Fruit fly (Drosophila melanogaster) whole organism, prepupa: Measurements from ENCODE around the gene Mhc.

Experiments used
- Blimp-1 ChIP-seq: fragments of 200-800 bp; sonication (Bioruptor generic); optimal IDR thresholded peaks from 3 replicates; lab custom pipeline; 2017; ENCODE audit warnings: missing biosample characterization, missing genetic modification characterization, mild to moderate bottlenecking, moderate library complexity, missing genetic modification reagents
- CG11294 ChIP-seq: fragments of 200-800 bp; sonication (Bioruptor generic); IDR thresholded peaks from 2 replicates; pipeline ENCODE4 v1.3.6; 2022; ENCODE audit warnings: missing biosample characterization, missing genetic modification characterization
- CG11762 ChIP-seq: fragments of 200-800 bp; sonication (Bioruptor generic); optimal IDR thresholded peaks from 3 replicates; lab custom pipeline; 2016; ENCODE audit warnings: missing biosample characterization, missing genetic modification characterization; ENCODE audit not compliant: insufficient read depth
- CG15336 ChIP-seq: fragments of 200-800 bp; sonication (Bioruptor generic); IDR thresholded peaks from 2 replicates; pipeline ENCODE4 v1.3.6; 2022; ENCODE audit warnings: missing biosample characterization, missing genetic modification characterization
- CG1621 ChIP-seq: fragments of 200-800 bp; sonication (Bioruptor generic); optimal IDR thresholded peaks from 3 replicates; lab custom pipeline; 2018; ENCODE audit warnings: missing biosample characterization, mild to moderate bottlenecking, missing genetic modification characterization
- CG34406 ChIP-seq: fragments of 200-800 bp; sonication (Bioruptor generic); optimal IDR thresholded peaks from 3 replicates; lab custom pipeline; 2016; ENCODE audit warnings: missing biosample characterization, missing genetic modification characterization
- CG4318 ChIP-seq: fragments of 200-800 bp; sonication (Bioruptor generic); optimal IDR thresholded peaks from 3 replicates; lab custom pipeline; 2017; ENCODE audit warnings: missing biosample characterization, mild to moderate bottlenecking, missing genetic modification characterization
- CG6808 ChIP-seq: fragments of 200-800 bp; sonication (Bioruptor generic); optimal IDR thresholded peaks from 3 replicates; lab custom pipeline; 2017; ENCODE audit warnings: missing biosample characterization, missing genetic modification characterization, mild to moderate bottlenecking, moderate library complexity, missing genetic modification reagents
- CG6854 ChIP-seq: fragments of 200-800 bp; sonication (Bioruptor generic); optimal IDR thresholded peaks from 2 replicates; lab custom pipeline; 2017; ENCODE audit warnings: missing biosample characterization, mild to moderate bottlenecking, missing genetic modification characterization
- CG7368 ChIP-seq: fragments of 200-800 bp; sonication (Bioruptor generic); optimal IDR thresholded peaks from 3 replicates; lab custom pipeline; 2016; ENCODE audit warnings: missing biosample characterization, missing genetic modification characterization
- CG9139 ChIP-seq: fragments of 200-800 bp; sonication (Bioruptor generic); optimal IDR thresholded peaks from 3 replicates; lab custom pipeline; 2017; ENCODE audit warnings: missing biosample characterization, mild to moderate bottlenecking, missing genetic modification characterization
- Eip75B ChIP-seq: fragments of 200-800 bp; sonication (Bioruptor generic); optimal IDR thresholded peaks from 3 replicates; lab custom pipeline; 2016; ENCODE audit warnings: missing biosample characterization, missing genetic modification characterization
- Eip78C ChIP-seq: fragments of 200-800 bp; sonication (Bioruptor generic); peaks from one replicate; lab custom pipeline; 2016; ENCODE audit warnings: missing biosample characterization, missing genetic modification characterization
- Eip93F ChIP-seq: fragments of 200-800 bp; sonication (Bioruptor generic); optimal IDR thresholded peaks from 2 replicates; lab custom pipeline; 2016; ENCODE audit warnings: missing biosample characterization, mild to moderate bottlenecking, missing genetic modification characterization
- Ets21C ChIP-seq: fragments of 200-800 bp; sonication (Bioruptor generic); optimal IDR thresholded peaks from 3 replicates; lab custom pipeline; 2016; ENCODE audit warnings: missing biosample characterization, missing genetic modification characterization
- Ets96B ChIP-seq: fragments of 200-800 bp; optimal IDR thresholded peaks from 2 replicates; lab custom pipeline; 2019; ENCODE audit warnings: missing biosample characterization, mild to moderate bottlenecking, missing genetic modification characterization, moderate library complexity
- Gug ChIP-seq: fragments of 200-800 bp; sonication (Bioruptor generic); IDR thresholded peaks from 2 replicates; pipeline ENCODE4 v1.3.6; 2022; ENCODE audit warnings: missing biosample characterization, missing genetic modification characterization
- Hr4 ChIP-seq: fragments of 200-800 bp; sonication (Bioruptor generic); optimal IDR thresholded peaks from 3 replicates; lab custom pipeline; 2016; ENCODE audit warnings: missing biosample characterization, missing genetic modification characterization
- Lpt ChIP-seq: fragments of 200-800 bp; sonication (Bioruptor generic); optimal IDR thresholded peaks from 3 replicates; lab custom pipeline; 2016; ENCODE audit warnings: missing biosample characterization, missing genetic modification characterization
- OdsH ChIP-seq: fragments of 200-800 bp; sonication (Bioruptor generic); optimal IDR thresholded peaks from 3 replicates; lab custom pipeline; 2016; ENCODE audit warnings: missing biosample characterization, missing genetic modification characterization
- Sox102F ChIP-seq: fragments of 200-800 bp; sonication (Bioruptor generic); optimal IDR thresholded peaks from 2 replicates; lab custom pipeline; 2016; ENCODE audit warnings: missing biosample characterization, mild to moderate bottlenecking, missing genetic modification characterization
- Sox14 ChIP-seq: fragments of 200-800 bp; sonication (Bioruptor generic); optimal IDR thresholded peaks from 3 replicates; lab custom pipeline; 2016; ENCODE audit warnings: missing biosample characterization, missing genetic modification characterization
- acj6 ChIP-seq: fragments of 200-800 bp; sonication (Bioruptor generic); optimal IDR thresholded peaks from 3 replicates; lab custom pipeline; 2016; ENCODE audit warnings: missing biosample characterization, missing genetic modification characterization
- dac ChIP-seq: fragments of 200-800 bp; sonication (Bioruptor generic); optimal IDR thresholded peaks from 2 replicates; lab custom pipeline; 2017; ENCODE audit warnings: missing biosample characterization, mild to moderate bottlenecking, missing genetic modification characterization
- dsx ChIP-seq: fragments of 200-800 bp; optimal IDR thresholded peaks from 3 replicates; lab custom pipeline; 2019; ENCODE audit warnings: missing biosample characterization, mild to moderate bottlenecking, missing genetic modification characterization, moderate library complexity; ENCODE audit not compliant: poor library complexity, severe bottlenecking
- eg ChIP-seq: fragments of 200-800 bp; sonication (Bioruptor generic); IDR thresholded peaks from 3 replicates; pipeline ENCODE4 v1.3.6; 2022; ENCODE audit warnings: missing biosample characterization, missing genetic modification characterization
- fkh ChIP-seq: fragments of 200-800 bp; sonication (Bioruptor generic); optimal IDR thresholded peaks from 3 replicates; lab custom pipeline; 2017; ENCODE audit warnings: missing biosample characterization, mild to moderate bottlenecking, missing genetic modification characterization, moderate library complexity
- net ChIP-seq: fragments of 200-800 bp; sonication (Bioruptor generic); optimal IDR thresholded peaks from 3 replicates; lab custom pipeline; 2016; ENCODE audit warnings: missing biosample characterization, missing genetic modification characterization
- salr ChIP-seq, 2 experiments: fragments of 200-800 bp; sonication (Bioruptor generic); optimal IDR thresholded peaks; 3 replicates each; lab custom pipeline; 2016 to 2018; ENCODE audit warnings: missing biosample characterization in 2 of 2, missing genetic modification characterization in 2 of 2, mild to moderate bottlenecking in 1 of 2
- svp ChIP-seq: fragments of 200-800 bp; sonication (Bioruptor generic); peaks from one replicate; lab custom pipeline; 2016; ENCODE audit warnings: missing biosample characterization, missing genetic modification characterization
- vri ChIP-seq: fragments of 200-800 bp; sonication (Bioruptor generic); optimal IDR thresholded peaks from 3 replicates; lab custom pipeline; 2016; ENCODE audit warnings: missing biosample characterization, mild to moderate bottlenecking, missing genetic modification characterization

Mhc gene

DNA sequence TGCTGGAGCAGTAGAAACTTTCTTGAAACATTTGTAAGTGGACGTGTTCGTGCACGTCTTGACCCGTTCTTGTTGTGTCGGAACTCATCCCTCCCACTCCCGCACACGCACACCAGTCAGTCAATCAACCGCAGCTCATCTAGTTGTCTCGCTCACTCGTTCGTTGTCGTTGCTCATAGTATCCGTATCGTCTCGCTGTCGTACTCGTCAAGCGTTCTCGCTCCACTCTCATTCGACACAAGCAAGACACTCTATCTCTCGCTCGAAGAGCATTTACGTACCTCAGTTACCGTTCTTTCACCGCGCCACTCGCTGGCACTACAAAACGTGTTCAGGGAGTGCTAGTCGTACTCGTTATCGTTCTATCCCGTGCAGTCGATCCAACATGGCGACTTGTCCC lies 21.2 kb downstream of the Mhc start:
- no peak for TF ChIP-seq salr (GFP tag; optimal IDR thresholded peaks at IDR 0.05; lab: Kevin White, UChicago)
- no peak for TF ChIP-seq CG11762 (GFP tag; lab: Kevin White, UChicago)
- no peak for TF ChIP-seq CG9139 (GFP tag; lab: Kevin White, UChicago)
- TF ChIP-seq Eip93F, result no peak
- no peak for TF ChIP-seq Lpt (GFP tag; lab: Kevin White, UChicago)
- TF ChIP-seq Ets96B (tag; lab: Kevin White, UChicago), result no peak
- no peak for TF ChIP-seq CG15336 (GFP tag; lab: Robert Waterston, UW)
- no peak for TF ChIP-seq CG1621 (tag; lab: Kevin White, UChicago)
- no peak for TF ChIP-seq CG4318
- no peak for TF ChIP-seq Blimp-1 (GFP tag; lab: Kevin White, UChicago)
- TF ChIP-seq Hr4 (GFP tag; lab: Kevin White, UChicago), result no peak
- TF ChIP-seq vri, result no peak
- no peak for TF ChIP-seq dsx

DNA sequence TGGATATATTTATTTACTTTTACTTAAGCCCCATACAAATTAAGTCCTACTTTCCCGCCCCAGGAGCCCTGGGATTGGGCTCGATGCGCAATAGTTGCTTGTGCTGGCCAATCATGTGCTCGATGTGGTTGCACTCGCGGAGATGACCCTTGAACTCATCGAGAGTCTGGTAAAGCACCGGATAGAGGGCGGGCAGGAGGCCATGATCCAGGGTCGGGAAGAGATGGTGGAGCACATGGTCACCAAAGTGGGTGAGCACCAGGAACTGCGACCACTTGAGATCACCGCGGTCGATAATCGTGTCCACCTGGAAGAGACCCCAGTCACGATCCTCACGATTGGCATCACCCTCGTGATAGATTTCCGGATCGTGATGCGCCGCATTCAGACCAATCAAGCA lies 22.5 kb downstream of the Mhc start:
- TF ChIP-seq Eip75B (GFP tag; lab: Kevin White, UChicago) (no peak), CG6854 (GFP tag; lab: Kevin White, UChicago) (no peak), CG4318 (no peak), Gug (GFP tag; lab: Robert Waterston, UW) (no peak), svp (GFP tag; lab: Kevin White, UChicago) (peak; percentile 53), CG7368 (GFP tag; lab: Kevin White, UChicago) (no peak)

DNA sequence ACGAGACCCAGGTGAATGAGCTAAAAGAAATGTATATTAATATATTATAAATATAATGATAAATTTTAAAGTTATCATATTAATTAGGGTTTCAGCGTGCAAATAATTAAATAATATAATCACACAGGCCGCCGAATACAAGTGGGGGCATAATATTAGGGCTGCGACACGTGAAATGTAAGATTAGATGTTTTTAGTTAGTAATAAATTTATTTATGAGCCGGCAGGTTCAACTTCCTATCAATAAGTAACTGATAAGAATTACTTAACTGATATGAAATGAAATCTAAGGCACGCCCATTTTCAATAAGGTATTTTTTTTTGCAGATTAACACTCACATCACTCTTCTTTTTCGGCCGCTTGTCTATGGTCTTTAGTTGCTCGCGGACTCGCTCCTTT lies 23.5 kb downstream of the Mhc start:
- TF ChIP-seq eg (GFP tag; lab: Robert Waterston, UW) (no peak), dsx (no peak), Ets21C (GFP tag; lab: Kevin White, UChicago) (no peak), CG11294 (no peak), OdsH (no peak)

DNA sequence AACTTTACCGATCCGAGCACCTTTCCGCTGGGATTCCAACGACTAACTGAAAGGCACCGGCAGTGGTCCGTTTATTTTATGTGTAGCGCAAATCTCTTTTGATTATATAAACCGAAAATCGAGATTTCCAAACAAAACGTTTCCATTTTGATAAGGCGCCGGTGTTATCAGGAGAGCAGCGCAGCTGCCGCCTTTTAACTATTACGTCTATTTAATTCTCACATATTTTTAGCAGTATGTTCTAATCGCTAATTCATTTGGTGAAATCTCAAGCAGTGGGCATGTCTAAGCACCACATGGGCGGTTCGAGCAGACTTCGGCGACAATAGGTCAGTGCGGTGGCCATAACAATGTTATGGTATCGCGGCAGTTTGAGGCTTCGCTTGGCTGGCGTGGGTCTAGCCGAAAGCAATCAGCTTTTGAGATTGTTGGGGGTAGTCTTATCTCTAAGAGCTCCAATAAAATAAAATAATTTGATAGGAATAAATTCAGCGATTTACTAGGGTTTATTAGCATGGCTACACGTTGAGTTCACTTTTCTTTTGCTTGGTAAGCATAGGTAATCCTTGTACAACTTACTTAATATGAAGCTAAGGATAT lies 24.4 kb downstream of the Mhc start, which contains the start of gene Cyt-b5-r:
Gene Cyt-b5-r (minus strand): TSS at position 51 of the 600 bp plus-strand sequence.
- peak; percentile 82 for TF ChIP-seq vri
- TF ChIP-seq Eip78C (GFP tag; lab: Kevin White, UChicago), result no peak
- TF ChIP-seq dac (GFP tag; lab: Kevin White, UChicago), result no peak
- TF ChIP-seq Hr4 (GFP tag; lab: Kevin White, UChicago), result no peak
- TF ChIP-seq Sox102F (GFP tag; lab: Kevin White, UChicago), result no peak
- no peak for TF ChIP-seq net (GFP tag; lab: Kevin White, UChicago)
- no peak for TF ChIP-seq CG34406 (GFP tag; lab: Kevin White, UChicago)
- no peak for TF ChIP-seq Ets21C (GFP tag; lab: Kevin White, UChicago)
- peak; percentile 89 for TF ChIP-seq svp (GFP tag; lab: Kevin White, UChicago)
- no peak for TF ChIP-seq acj6 (GFP tag; lab: Kevin White, UChicago)
- TF ChIP-seq eg (GFP tag; lab: Robert Waterston, UW), result no peak
- no peak for TF ChIP-seq Sox14 (GFP tag; lab: Kevin White, UChicago)

DNA sequence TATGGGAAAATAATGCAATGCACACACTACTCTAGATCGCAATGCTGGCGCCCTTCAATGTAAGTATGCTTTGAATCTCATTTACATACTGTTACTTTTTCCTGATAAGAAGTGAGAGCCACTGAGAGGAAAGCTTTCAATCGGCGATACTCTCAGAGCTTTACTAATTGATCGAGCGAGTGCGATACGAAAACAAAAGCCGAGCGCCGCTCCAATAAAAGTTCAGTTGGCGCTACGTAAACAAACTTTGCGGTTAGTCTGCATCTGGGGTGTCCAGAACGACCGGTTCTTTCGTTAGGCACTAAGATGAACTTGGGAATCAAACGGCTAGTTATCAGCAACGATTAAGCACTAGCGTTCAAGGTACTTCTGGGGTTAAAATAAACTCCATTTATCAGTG lies 25.0 kb downstream of the Mhc start, which contains the start of gene CG17928:
Gene CG17928 (plus strand): TSS at position 224 of the 400 bp plus-strand sequence.
- TF ChIP-seq CG4318 (no peak), CG6808 (GFP tag; lab: Kevin White, UChicago) (no peak), fkh (GFP tag; lab: Kevin White, UChicago) (peak; percentile 16), Eip75B (GFP tag; lab: Kevin White, UChicago) (no peak), acj6 (GFP tag; lab: Kevin White, UChicago) (no peak), Sox102F (GFP tag; lab: Kevin White, UChicago) (no peak)
